Worm (Caenorhabditis elegans): Measurements from ENCODE around the gene C35D10.3.

The C35D10.3 gene

ce11 chrIII:4903784-4904183 is 35.1 kb downstream of the C35D10.3 start, which contains the start of gene kbp-2:
Gene kbp-2, minus strand, starts transcription at chrIII:4903884.
- TF ChIP-seq lin-15B (tag; optimal IDR thresholded peaks at IDR 0.05) (no peak), mdl-1 (tag; optimal IDR thresholded peaks at IDR 0.05) (no peak), ztf-11 (tag; optimal IDR thresholded peaks at IDR 0.05) (no peak)

- TF ChIP-seq pha-4 (tag; optimal IDR thresholded peaks at IDR 0.05): peak; percentile 14
- TF ChIP-seq nhr-77 (tag; optimal IDR thresholded peaks at IDR 0.05): no peak
- peak; percentile 42 for TF ChIP-seq lin-15B (tag; optimal IDR thresholded peaks at IDR 0.05)
- TF ChIP-seq nfya-1 (tag; optimal IDR thresholded peaks at IDR 0.05; ENCODE audit: insufficient read depth): peak; percentile 52
- TF ChIP-seq R02D3.7 (tag; optimal IDR thresholded peaks at IDR 0.05): no peak
- no peak for TF ChIP-seq fkh-10 (GFP tag; optimal IDR thresholded peaks at IDR 0.05)
- TF ChIP-seq ceh-9 (tag; optimal IDR thresholded peaks at IDR 0.05): no peak
Observed at ce11 chrIII:4905405-4905804, 36.7 kb downstream of the C35D10.3 start, which contains the start of gene F26F4.8. Gene F26F4.8, minus strand, starts transcription at chrIII:4905473.

- TF ChIP-seq ztf-11 (tag; optimal IDR thresholded peaks at IDR 0.05) (no peak), fos-1 (tag; optimal IDR thresholded peaks at IDR 0.05) (no peak), ceh-28 (tag; optimal IDR thresholded peaks at IDR 0.05) (no peak), nhr-28 (tag; optimal IDR thresholded peaks at IDR 0.05) (no peak), egl-5 (tag; optimal IDR thresholded peaks at IDR 0.05) (no peak), jun-1 (tag; optimal IDR thresholded peaks at IDR 0.05) (peak; percentile 44), aly-2 (tag; optimal IDR thresholded peaks at IDR 0.05) (no peak), pqm-1 (tag; optimal IDR thresholded peaks at IDR 0.05) (peak; percentile 2), egl-27 (tag; optimal IDR thresholded peaks at IDR 0.05) (no peak), pha-4 (tag; optimal IDR thresholded peaks at IDR 0.05) (peak; percentile 24), daf-12 (tag; optimal IDR thresholded peaks at IDR 0.05) (no peak), unc-62 (GFP tag; optimal IDR thresholded peaks at IDR 0.05) (no peak), nhr-11 (tag; optimal IDR thresholded peaks at IDR 0.05) (no peak), sea-2 (GFP tag; optimal IDR thresholded peaks at IDR 0.05) (no peak), fkh-10 (GFP tag; optimal IDR thresholded peaks at IDR 0.05) (no peak), elt-2 (tag; optimal IDR thresholded peaks at IDR 0.05) (peak; percentile 64), eor-1 (tag; optimal IDR thresholded peaks at IDR 0.05) (no peak), ZK546.5 (tag; optimal IDR thresholded peaks at IDR 0.05) (no peak), nhr-23 (tag; optimal IDR thresholded peaks at IDR 0.05) (no peak), elt-3 (tag; optimal IDR thresholded peaks at IDR 0.05) (peak in 1 of 3 experiments; percentile 40), hmg-11 (tag; optimal IDR thresholded peaks at IDR 0.05) (no peak), nhr-25 (tag; optimal IDR thresholded peaks at IDR 0.05) (no peak), ceh-16 (tag; optimal IDR thresholded peaks at IDR 0.05) (no peak), tbx-2 (tag; optimal IDR thresholded peaks at IDR 0.05) (no peak), lin-39 (tag; optimal IDR thresholded peaks at IDR 0.05) (no peak), ztf-4 (tag; optimal IDR thresholded peaks at IDR 0.05) (no peak), fkh-2 (tag; optimal IDR thresholded peaks at IDR 0.05) (no peak), lsy-12 (tag; optimal IDR thresholded peaks at IDR 0.05) (no peak), nhr-237 (tag; optimal IDR thresholded peaks at IDR 0.05) (no peak), skn-1 (tag; optimal IDR thresholded peaks at IDR 0.05) (no peak), snpc-4 (tag; optimal IDR thresholded peaks at IDR 0.05) (peak; percentile 26), ceh-9 (tag; optimal IDR thresholded peaks at IDR 0.05) (no peak), lin-15B (tag; optimal IDR thresholded peaks at IDR 0.05) (no peak), nfya-1 (tag; optimal IDR thresholded peaks at IDR 0.05; ENCODE audit: insufficient read depth) (no peak), unc-39 (tag; optimal IDR thresholded peaks at IDR 0.05) (no peak), mdl-1 (tag; optimal IDR thresholded peaks at IDR 0.05) (no peak)
Observed at ce11 chrIII:4906365-4906764, 37.6 kb downstream of the C35D10.3 start.

ce11 chrIII:4906896-4907295 is 38.2 kb downstream of the C35D10.3 start, which contains the start of gene rom-1:
Gene rom-1, plus strand, starts transcription at chrIII:4907196.
- TF ChIP-seq ceh-9 (tag; optimal IDR thresholded peaks at IDR 0.05) (no peak), nhr-23 (tag; optimal IDR thresholded peaks at IDR 0.05) (no peak), nhr-25 (tag; optimal IDR thresholded peaks at IDR 0.05) (no peak), aly-2 (tag; optimal IDR thresholded peaks at IDR 0.05) (no peak), R02D3.7 (tag; optimal IDR thresholded peaks at IDR 0.05) (no peak), nhr-28 (tag; optimal IDR thresholded peaks at IDR 0.05) (no peak), unc-62 (GFP tag; optimal IDR thresholded peaks at IDR 0.05) (no peak), fos-1 (tag; optimal IDR thresholded peaks at IDR 0.05) (no peak), egl-27 (tag; optimal IDR thresholded peaks at IDR 0.05) (no peak), skn-1 (tag; optimal IDR thresholded peaks at IDR 0.05) (no peak), mdl-1 (tag; optimal IDR thresholded peaks at IDR 0.05) (no peak)

Data from whole organism, L3 larva.